Fruit fly (Drosophila melanogaster) whole organism, embryonic: Measurements from ENCODE around the gene Tet.

Source experiments
- CG1024 ChIP-seq: fragments of 200-800 bp; sonication (Bioruptor generic); IDR thresholded peaks from 2 replicates; pipeline ENCODE4 v1.3.6; 2022; ENCODE audit warnings: missing biosample characterization, missing genetic modification characterization
- CG11093 ChIP-seq: fragments of 200-800 bp; sonication (Bioruptor generic); IDR thresholded peaks from 3 replicates; pipeline ENCODE4 v1.3.6; 2022; ENCODE audit warnings: missing biosample characterization, missing genetic modification characterization
- CG13624 ChIP-seq: fragments of 200-800 bp; sonication (Bioruptor generic); optimal IDR thresholded peaks from 2 replicates; lab custom pipeline; 2016; ENCODE audit warnings: missing biosample characterization, missing genetic modification characterization
- CG14710 ChIP-seq: fragments of 200-800 bp; sonication (Bioruptor generic); optimal IDR thresholded peaks from 3 replicates; lab custom pipeline; 2019; ENCODE audit warnings: missing biosample characterization, mild to moderate bottlenecking, missing genetic modification characterization, moderate library complexity
- CG14860 ChIP-seq: fragments of 200-800 bp; sonication (Bioruptor generic); IDR thresholded peaks from 3 replicates; pipeline ENCODE4 v1.3.6; 2022; ENCODE audit warnings: missing biosample characterization, missing genetic modification characterization; ENCODE audit not compliant: partially characterized antibody
- CG14965 ChIP-seq: fragments of 200-800 bp; sonication (Bioruptor generic); optimal IDR thresholded peaks from 2 replicates; lab custom pipeline; 2016; ENCODE audit warnings: missing biosample characterization, missing genetic modification characterization, borderline replicate concordance
- CG17612 ChIP-seq: fragments of 200-800 bp; sonication (Bioruptor generic); IDR thresholded peaks from 2 replicates; pipeline ENCODE4 v1.3.6; 2022; ENCODE audit warnings: missing biosample characterization, missing genetic modification characterization
- CG18011 ChIP-seq: fragments of 200-800 bp; sonication (Bioruptor generic); optimal IDR thresholded peaks from 2 replicates; lab custom pipeline; 2017; ENCODE audit warnings: missing biosample characterization, missing genetic modification characterization, mild to moderate bottlenecking, moderate library complexity, missing genotype
- CG3281 ChIP-seq: fragments of 200-800 bp; sonication (Bioruptor generic); optimal IDR thresholded peaks from 3 replicates; lab custom pipeline; 2017; ENCODE audit warnings: missing biosample characterization, mild to moderate bottlenecking, missing genetic modification characterization
- CG4360 ChIP-seq: fragments of 200-800 bp; sonication (Bioruptor generic); IDR thresholded peaks from 2 replicates; pipeline ENCODE4 v1.3.6; 2022; ENCODE audit warnings: missing biosample characterization, missing genetic modification characterization
- CG4854 ChIP-seq: fragments of 200-800 bp; sonication (Bioruptor generic); optimal IDR thresholded peaks from 2 replicates; lab custom pipeline; 2016; ENCODE audit warnings: missing biosample characterization, missing genetic modification characterization, inconsistent platforms
- CG6254 ChIP-seq: fragments of 200-800 bp; sonication (Bioruptor generic); optimal IDR thresholded peaks from 3 replicates; lab custom pipeline; 2017; ENCODE audit warnings: mild to moderate bottlenecking, missing biosample characterization, missing genetic modification reagents, missing genetic modification characterization
- CHES-1-like ChIP-seq: fragments of 200-800 bp; sonication (Bioruptor generic); optimal IDR thresholded peaks from 2 replicates; lab custom pipeline; 2016; ENCODE audit warnings: missing biosample characterization, missing genetic modification characterization
- CTCF ChIP-seq: fragments of 200-800 bp; sonication (Bioruptor generic); optimal IDR thresholded peaks from 2 replicates; lab custom pipeline; 2017; ENCODE audit warnings: missing biosample characterization, mild to moderate bottlenecking, missing genetic modification characterization, moderate library complexity
- CrebB ChIP-seq: fragments of 200-800 bp; sonication (Bioruptor generic); optimal IDR thresholded peaks from 3 replicates; lab custom pipeline; 2018; ENCODE audit warnings: missing biosample characterization, mild to moderate bottlenecking, missing genetic modification characterization
- Drgx ChIP-seq: fragments of 200-800 bp; sonication (Bioruptor generic); IDR thresholded peaks from 2 replicates; pipeline ENCODE4 v1.3.6; 2022; ENCODE audit warnings: missing biosample characterization, missing genetic modification characterization
- H15 ChIP-seq: fragments of 200-800 bp; sonication (Bioruptor generic); IDR thresholded peaks from 3 replicates; pipeline ENCODE4 v1.3.6; 2022; ENCODE audit warnings: missing biosample characterization, missing genetic modification characterization
- HLH54F ChIP-seq: fragments of 200-800 bp; sonication (Bioruptor generic); optimal IDR thresholded peaks from 3 replicates; lab custom pipeline; 2016; ENCODE audit warnings: missing biosample characterization, missing genetic modification characterization
- Med ChIP-seq: fragments of 200-800 bp; sonication (Bioruptor generic); peaks from one replicate; lab custom pipeline; 2016; ENCODE audit warnings: missing biosample characterization, missing genetic modification characterization, mild to moderate bottlenecking, inconsistent platforms, moderate library complexity
- Oaz ChIP-seq: fragments of 200-800 bp; sonication (Bioruptor generic); IDR thresholded peaks from 2 replicates; pipeline ENCODE4 v1.3.6; 2022; ENCODE audit warnings: missing biosample characterization, missing genetic modification characterization
- Optix ChIP-seq: fragments of 200-800 bp; sonication (Bioruptor generic); IDR thresholded peaks from 3 replicates; pipeline ENCODE4 v1.3.6; 2022; ENCODE audit warnings: missing biosample characterization, missing genetic modification characterization
- Ptx1 ChIP-seq: fragments of 200-800 bp; sonication (Bioruptor generic); IDR thresholded peaks from 2 replicates; pipeline ENCODE4 v1.3.6; 2022; ENCODE audit warnings: missing biosample characterization, missing genetic modification characterization
- disco-r ChIP-seq: fragments of 200-800 bp; sonication (Bioruptor generic); optimal IDR thresholded peaks from 2 replicates; lab custom pipeline; 2016; ENCODE audit warnings: missing biosample characterization, missing genetic modification characterization
- esg ChIP-seq: fragments of 200-800 bp; sonication (Bioruptor generic); conservative IDR thresholded peaks from 2 replicates; pipeline ENCODE4 v1.3.6; 2022; ENCODE audit warnings: missing biosample characterization, missing genetic modification characterization
- eyg ChIP-seq: fragments of 200-800 bp; sonication (Bioruptor generic); optimal IDR thresholded peaks from 3 replicates; lab custom pipeline; 2016; ENCODE audit warnings: missing biosample characterization, missing genetic modification characterization
- fd102C ChIP-seq: fragments of 200-800 bp; sonication (Bioruptor generic); optimal IDR thresholded peaks from 2 replicates; lab custom pipeline; 2018; ENCODE audit warnings: missing biosample characterization, mild to moderate bottlenecking, missing genetic modification characterization, moderate library complexity
- fu2 ChIP-seq: fragments of 200-800 bp; sonication (Bioruptor generic); optimal IDR thresholded peaks from 2 replicates; lab custom pipeline; 2016; ENCODE audit warnings: missing biosample characterization, missing genetic modification characterization
- gem ChIP-seq: fragments of 200-800 bp; sonication (Bioruptor generic); optimal IDR thresholded peaks from 2 replicates; lab custom pipeline; 2019; ENCODE audit warnings: missing biosample characterization, mild to moderate bottlenecking, missing genetic modification characterization, moderate library complexity
- grau ChIP-seq: fragments of 200-800 bp; optimal IDR thresholded peaks from 3 replicates; lab custom pipeline; 2019; ENCODE audit warnings: missing biosample characterization, mild to moderate bottlenecking, missing genetic modification characterization, moderate library complexity
- grn ChIP-seq: fragments of 200-800 bp; sonication (Bioruptor generic); optimal IDR thresholded peaks from 3 replicates; lab custom pipeline; 2017; ENCODE audit warnings: missing biosample characterization, missing genetic modification characterization
- hb ChIP-seq: fragments of 200-800 bp; sonication (Bioruptor generic); IDR thresholded peaks from 3 replicates; pipeline ENCODE4 v1.3.6; 2022; ENCODE audit warnings: missing biosample characterization, missing genetic modification characterization; ENCODE audit not compliant: partially characterized antibody
- jumu ChIP-seq: fragments of 200-800 bp; sonication (Bioruptor generic); optimal IDR thresholded peaks from 3 replicates; lab custom pipeline; 2016; ENCODE audit warnings: missing biosample characterization, missing genetic modification characterization
- kah ChIP-seq: fragments of 200-800 bp; sonication (Bioruptor generic); optimal IDR thresholded peaks from 2 replicates; lab custom pipeline; 2018; ENCODE audit warnings: missing biosample characterization, mild to moderate bottlenecking, missing genetic modification characterization
- luna ChIP-seq: fragments of 200-800 bp; sonication (Bioruptor generic); optimal IDR thresholded peaks from 2 replicates; lab custom pipeline; 2016; ENCODE audit warnings: missing biosample characterization, missing genetic modification characterization
- nerfin-2 ChIP-seq: fragments of 200-800 bp; sonication (Bioruptor generic); IDR thresholded peaks from 2 replicates; pipeline ENCODE4 v1.3.6; 2022; ENCODE audit warnings: missing biosample characterization, missing genetic modification characterization; ENCODE audit not compliant: partially characterized antibody
- otp ChIP-seq: fragments of 200-800 bp; sonication (Bioruptor generic); IDR thresholded peaks from 3 replicates; pipeline ENCODE4, ENCODE4 v1.3.6; 2022; ENCODE audit warnings: missing biosample characterization, missing genetic modification characterization
- pfk ChIP-seq: fragments of 200-800 bp; sonication (Bioruptor generic); optimal IDR thresholded peaks from 2 replicates; lab custom pipeline; 2018; ENCODE audit warnings: missing biosample characterization, mild to moderate bottlenecking, missing genetic modification characterization, moderate library complexity
- psq ChIP-seq: fragments of 200-800 bp; sonication (Bioruptor generic); optimal IDR thresholded peaks from 2 replicates; lab custom pipeline; 2017; ENCODE audit warnings: missing biosample characterization, missing genetic modification characterization
- pzg ChIP-seq: fragments of 200-800 bp; sonication (Bioruptor generic); optimal IDR thresholded peaks from 3 replicates; lab custom pipeline; 2018; ENCODE audit warnings: missing biosample characterization, mild to moderate bottlenecking, missing genetic modification characterization, moderate library complexity
- sc ChIP-seq, 3 experiments: fragments of >200 bp in 2 of 3; fragments of 200-800 bp in 1 of 3; sonication (Bioruptor generic) in 1 of 3; optimal IDR thresholded peaks; 2 replicates in 2 of 3; 3 replicates in 1 of 3; lab custom pipeline; 2017; ENCODE audit warnings: mild to moderate bottlenecking in 1 of 3, missing biosample characterization in 1 of 3, missing genetic modification characterization in 1 of 3, missing genetic modification reagents in 1 of 3
- slp2 ChIP-seq: fragments of 200-800 bp; sonication (Bioruptor generic); optimal IDR thresholded peaks from 2 replicates; lab custom pipeline; 2016; ENCODE audit warnings: missing biosample characterization, missing genetic modification characterization
- zfh1 ChIP-seq: fragments of 200-800 bp; sonication (Bioruptor generic); IDR thresholded peaks from 3 replicates; pipeline ENCODE4 v1.3.6; 2022; ENCODE audit warnings: missing biosample characterization, missing genetic modification characterization

Tet gene

dm6 chr3L:2781991-2782677, 96.8 kb downstream of the Tet start, which contains the start of gene Pgant6 (continued):
- TF ChIP-seq eyg (GFP tag; lab: Kevin White, UChicago), result no peak
- 0 out of 3 replicates have a peak, but pooled peaks have one; percentile 22 for TF ChIP-seq zfh1 (GFP tag; lab: Robert Waterston, UW)
- TF ChIP-seq esg (GFP tag; lab: Robert Waterston, UW), result no peak
- TF ChIP-seq Optix (GFP tag; lab: Robert Waterston, UW), result no peak
- TF ChIP-seq CG1024 (GFP tag; lab: Robert Waterston, UW), result no peak
- no peak for TF ChIP-seq kah (GFP tag; lab: Kevin White, UChicago)
- no peak for TF ChIP-seq disco-r (GFP tag; lab: Kevin White, UChicago)
- no peak for TF ChIP-seq luna (GFP tag; lab: Kevin White, UChicago)
- no peak for TF ChIP-seq CG14710 (tag; lab: Kevin White, UChicago)
- no peak for TF ChIP-seq CrebB (tag; lab: Kevin White, UChicago)
- peak; percentile 15 for TF ChIP-seq fu2
- TF ChIP-seq nerfin-2 (GFP tag; lab: Robert Waterston, UW), result no peak
- no peak for TF ChIP-seq HLH54F (GFP tag; lab: Kevin White, UChicago)
- peak; percentile 24 for TF ChIP-seq grau (tag; lab: Kevin White, UChicago)
- TF ChIP-seq CG14965 (GFP tag; lab: Kevin White, UChicago), result no peak
- no peak for TF ChIP-seq CG18011 (GFP tag; lab: Kevin White, UChicago)
- TF ChIP-seq pzg (GFP tag; lab: Kevin White, UChicago), result peak; percentile 57
- peak; percentile 3 for TF ChIP-seq CTCF (GFP tag; lab: Kevin White, UChicago)
- TF ChIP-seq CG4854 (GFP tag; lab: Kevin White, UChicago), result no peak
- no peak for TF ChIP-seq gem (tag; lab: Kevin White, UChicago)
- TF ChIP-seq Ptx1 (GFP tag; lab: Robert Waterston, UW), result no peak
- no peak for TF ChIP-seq slp2 (GFP tag; lab: Kevin White, UChicago)
- no peak for TF ChIP-seq H15
- TF ChIP-seq CG17612 (GFP tag; lab: Robert Waterston, UW), result no peak
- no peak for TF ChIP-seq otp (GFP tag; lab: Robert Waterston, UW)
- no peak for TF ChIP-seq Drgx (GFP tag; lab: Robert Waterston, UW)
- TF ChIP-seq fd102C (GFP tag; lab: Kevin White, UChicago), result no peak
- no peak for TF ChIP-seq pfk (GFP tag; lab: Kevin White, UChicago)
- TF ChIP-seq psq (GFP tag; lab: Kevin White, UChicago), result no peak
- no peak for TF ChIP-seq hb (GFP tag; lab: Robert Waterston, UW)
- peak; percentile 83 for TF ChIP-seq Med
- no peak for TF ChIP-seq Oaz
- no peak for TF ChIP-seq CG6254 (GFP tag; lab: Kevin White, UChicago)
- TF ChIP-seq sc (optimal IDR thresholded peaks at IDR 0.05; lab: Kevin White, UChicago), result no peak
- TF ChIP-seq sc (GFP tag; optimal IDR thresholded peaks at IDR 0.05; lab: Kevin White, UChicago), result no peak
- TF ChIP-seq jumu (GFP tag; lab: Kevin White, UChicago), result no peak
- no peak for TF ChIP-seq CG14860 (GFP tag; lab: Robert Waterston, UW)
- no peak for TF ChIP-seq CG3281
- TF ChIP-seq CG13624 (GFP tag; lab: Kevin White, UChicago), result no peak
- no peak for TF ChIP-seq CHES-1-like (GFP tag; lab: Kevin White, UChicago)
- TF ChIP-seq CG4360, result no peak
- no peak for TF ChIP-seq CG11093 (GFP tag; lab: Robert Waterston, UW)
- TF ChIP-seq grn (GFP tag; lab: Kevin White, UChicago), result no peak
- TF ChIP-seq, all 482 proteins: peak for 50
